Fruit fly (Drosophila melanogaster) whole organism, embryonic: ENCODE data around the gene Cdk5alpha.

Experiments
- Aef1 ChIP-seq: fragments of 200-800 bp; sonication (Bioruptor generic); IDR thresholded peaks from 3 replicates; pipeline ENCODE4 v1.3.6; 2022; ENCODE audit warnings: missing biosample characterization, missing genetic modification characterization
- Antp ChIP-seq: fragments of 200-800 bp; sonication (Bioruptor generic); optimal IDR thresholded peaks from 3 replicates; lab custom pipeline; 2016; ENCODE audit warnings: missing biosample characterization, missing genetic modification characterization
- Bdp1 ChIP-seq: fragments of 200-800 bp; sonication (Bioruptor generic); optimal IDR thresholded peaks from 3 replicates; lab custom pipeline; 2016; ENCODE audit warnings: missing biosample characterization, missing genetic modification characterization
- C15 ChIP-seq: fragments of 200-800 bp; sonication (Bioruptor generic); IDR thresholded peaks from 3 replicates; pipeline ENCODE4 v1.3.6; 2022; ENCODE audit warnings: missing biosample characterization, missing genetic modification characterization
- CG10267 ChIP-seq: fragments of 200-800 bp; sonication (Bioruptor generic); optimal IDR thresholded peaks from 2 replicates; lab custom pipeline; 2018; ENCODE audit warnings: missing biosample characterization, mild to moderate bottlenecking, missing genetic modification characterization, moderate library complexity
- CG11398 ChIP-seq: fragments of 200-800 bp; sonication (Bioruptor generic); optimal IDR thresholded peaks from 2 replicates; lab custom pipeline; 2016; ENCODE audit warnings: missing biosample characterization, missing genetic modification characterization
- CG12219 ChIP-seq: fragments of 200-800 bp; sonication (Bioruptor generic); optimal IDR thresholded peaks from 3 replicates; lab custom pipeline; 2018; ENCODE audit warnings: missing biosample characterization, mild to moderate bottlenecking, missing genetic modification characterization
- CG12299 ChIP-seq: fragments of 200-800 bp; sonication (Bioruptor generic); optimal IDR thresholded peaks from 2 replicates; lab custom pipeline; 2018; ENCODE audit warnings: missing biosample characterization, mild to moderate bottlenecking, missing genetic modification characterization
- CG12659 ChIP-seq: fragments of 200-800 bp; sonication (Bioruptor generic); optimal IDR thresholded peaks from 3 replicates; lab custom pipeline; 2017; ENCODE audit warnings: mild to moderate bottlenecking, missing biosample characterization, missing genetic modification reagents, missing genetic modification characterization
- CG13123 ChIP-seq: fragments of 200-800 bp; sonication (Bioruptor generic); optimal IDR thresholded peaks from 2 replicates; lab custom pipeline; 2016; ENCODE audit warnings: missing biosample characterization, missing genetic modification characterization
- CG15601 ChIP-seq: fragments of 200-800 bp; sonication (Bioruptor generic); optimal IDR thresholded peaks from 3 replicates; lab custom pipeline; 2019; ENCODE audit warnings: missing biosample characterization, mild to moderate bottlenecking, missing genetic modification characterization, moderate library complexity
- CG16863 ChIP-seq: fragments of 200-800 bp; sonication (Bioruptor generic); optimal IDR thresholded peaks from 3 replicates; lab custom pipeline; 2016; ENCODE audit warnings: missing biosample characterization, missing genetic modification characterization
- CG33213 ChIP-seq: fragments of 200-800 bp; sonication (Bioruptor generic); optimal IDR thresholded peaks from 3 replicates; lab custom pipeline; 2016; ENCODE audit warnings: missing biosample characterization, missing genetic modification characterization
- CG33557 ChIP-seq: fragments of 200-800 bp; sonication (Bioruptor generic); optimal IDR thresholded peaks from 2 replicates; lab custom pipeline; 2019; ENCODE audit warnings: missing biosample characterization, mild to moderate bottlenecking, missing genetic modification characterization, moderate library complexity
- CG3407 ChIP-seq: fragments of 200-800 bp; sonication (Bioruptor generic); optimal IDR thresholded peaks from 2 replicates; lab custom pipeline; 2018; ENCODE audit warnings: missing biosample characterization, mild to moderate bottlenecking, missing genetic modification characterization
- CG34376 ChIP-seq: fragments of 200-800 bp; sonication (Bioruptor generic); optimal IDR thresholded peaks from 2 replicates; lab custom pipeline; 2018; ENCODE audit warnings: missing biosample characterization, mild to moderate bottlenecking, missing genetic modification characterization
- CG42726 ChIP-seq: fragments of 200-800 bp; sonication (Bioruptor generic); IDR thresholded peaks from 2 replicates; pipeline ENCODE4 v1.3.6; 2022; ENCODE audit warnings: missing biosample characterization, missing genetic modification characterization; ENCODE audit not compliant: partially characterized antibody
- CG6791 ChIP-seq: fragments of 200-800 bp; sonication (Bioruptor generic); IDR thresholded peaks from 3 replicates; pipeline ENCODE4 v1.3.6; 2022; ENCODE audit warnings: missing biosample characterization, missing genetic modification characterization; ENCODE audit not compliant: partially characterized antibody
- CG7372 ChIP-seq: fragments of 200-800 bp; sonication (Bioruptor generic); IDR thresholded peaks from 2 replicates; pipeline ENCODE4 v1.3.6; 2022; ENCODE audit warnings: missing biosample characterization, missing genetic modification characterization
- CkIIα-i1 ChIP-seq: fragments of 200-800 bp; sonication (Bioruptor generic); IDR thresholded peaks from 2 replicates; pipeline ENCODE4 v1.3.6; 2022; ENCODE audit warnings: missing biosample characterization, missing genetic modification characterization
- Fer2 ChIP-seq: fragments of 200-800 bp; sonication (Bioruptor generic); optimal IDR thresholded peaks from 2 replicates; lab custom pipeline; 2018; ENCODE audit warnings: missing biosample characterization, mild to moderate bottlenecking, missing genetic modification characterization, moderate library complexity
- Fer3 ChIP-seq: fragments of 200-800 bp; sonication (Bioruptor generic); optimal IDR thresholded peaks from 2 replicates; lab custom pipeline; 2018; ENCODE audit warnings: missing biosample characterization, mild to moderate bottlenecking, missing genetic modification characterization, moderate library complexity
- Gsc ChIP-seq: fragments of 200-800 bp; sonication (Bioruptor generic); IDR thresholded peaks from 2 replicates; pipeline ENCODE4 v1.3.6; 2022; ENCODE audit warnings: missing biosample characterization, missing genetic modification characterization
- HLH3B ChIP-seq: fragments of 200-800 bp; sonication (Bioruptor generic); IDR thresholded peaks from 2 replicates; pipeline ENCODE4 v1.3.6; 2022; ENCODE audit warnings: missing biosample characterization, missing genetic modification characterization
- Hr51 ChIP-seq, 2 experiments: fragments of 200-800 bp; sonication (Bioruptor generic); optimal IDR thresholded peaks; 2 replicates in 1 of 2; 3 replicates in 1 of 2; lab custom pipeline; 2016 to 2018; ENCODE audit warnings: missing biosample characterization in 2 of 2, missing genetic modification characterization in 2 of 2, mild to moderate bottlenecking in 1 of 2, moderate library complexity in 1 of 2
- Lhr ChIP-seq: fragments of 200-800 bp; sonication (Bioruptor generic); optimal IDR thresholded peaks from 3 replicates; lab custom pipeline; 2017; ENCODE audit warnings: mild to moderate bottlenecking, missing biosample characterization, missing genetic modification reagents, missing genetic modification characterization
- Nf-YA ChIP-seq: fragments of 200-800 bp; sonication (Bioruptor generic); IDR thresholded peaks from 2 replicates; pipeline ENCODE4 v1.3.6; 2022; ENCODE audit warnings: missing biosample characterization, missing genetic modification characterization
- Ravus ChIP-seq: fragments of 200-800 bp; sonication (Bioruptor generic); IDR thresholded peaks from 2 replicates; pipeline ENCODE4 v1.3.6; 2022; ENCODE audit warnings: missing biosample characterization, missing genetic modification characterization
- Rfx ChIP-seq: fragments of 200-800 bp; sonication (Bioruptor generic); IDR thresholded peaks from 2 replicates; pipeline ENCODE4 v1.3.6; 2022; ENCODE audit warnings: missing biosample characterization, missing genetic modification characterization
- Sox100B ChIP-seq: fragments of 200-800 bp; sonication (Bioruptor generic); optimal IDR thresholded peaks from 3 replicates; lab custom pipeline; 2018; ENCODE audit warnings: missing biosample characterization, mild to moderate bottlenecking, missing genetic modification characterization
- Sry-δ ChIP-seq: fragments of 200-800 bp; sonication (Bioruptor generic); optimal IDR thresholded peaks from 2 replicates; lab custom pipeline; 2016; ENCODE audit warnings: missing biosample characterization, missing genetic modification characterization
- Xbp1 ChIP-seq: fragments of 200-800 bp; sonication (Bioruptor generic); optimal IDR thresholded peaks from 3 replicates; lab custom pipeline; 2016; ENCODE audit warnings: missing biosample characterization, mild to moderate bottlenecking, missing genetic modification characterization
- abd-A ChIP-seq: fragments of 200-800 bp; sonication (Bioruptor generic); optimal IDR thresholded peaks from 3 replicates; lab custom pipeline; 2019; ENCODE audit warnings: missing biosample characterization, mild to moderate bottlenecking, missing genetic modification characterization, moderate library complexity
- bigmax ChIP-seq: fragments of 200-800 bp; sonication (Bioruptor generic); optimal IDR thresholded peaks from 2 replicates; lab custom pipeline; 2018; ENCODE audit warnings: missing biosample characterization, mild to moderate bottlenecking, missing genetic modification characterization
- ci ChIP-seq: fragments of 200-800 bp; sonication (Bioruptor generic); IDR thresholded peaks from 3 replicates; pipeline ENCODE4 v1.3.6; 2022; ENCODE audit warnings: missing biosample characterization, missing genetic modification characterization
- fd3F ChIP-seq: fragments of 200-800 bp; sonication (Bioruptor generic); optimal IDR thresholded peaks from 2 replicates; lab custom pipeline; 2018; ENCODE audit warnings: missing biosample characterization, mild to moderate bottlenecking, missing genetic modification characterization, moderate library complexity
- gfzf ChIP-seq: fragments of 200-800 bp; sonication (Bioruptor generic); optimal IDR thresholded peaks from 2 replicates; lab custom pipeline; 2016; ENCODE audit warnings: missing biosample characterization, mild to moderate bottlenecking, missing genetic modification characterization, moderate library complexity
- gsb-n ChIP-seq: fragments of 200-800 bp; sonication (Bioruptor generic); optimal IDR thresholded peaks from 3 replicates; lab custom pipeline; 2018; ENCODE audit warnings: missing biosample characterization, mild to moderate bottlenecking, missing genetic modification characterization
- gt ChIP-seq: fragments of 200-800 bp; sonication (Bioruptor generic); IDR thresholded peaks from 2 replicates; pipeline ENCODE4 v1.3.6; 2022; ENCODE audit warnings: missing biosample characterization, missing genetic modification characterization
- hbn ChIP-seq: fragments of 200-800 bp; sonication (Bioruptor generic); IDR thresholded peaks from 2 replicates; pipeline ENCODE4 v1.3.6; 2022; ENCODE audit warnings: missing biosample characterization, missing genetic modification characterization; ENCODE audit not compliant: partially characterized antibody
- jumu ChIP-seq: fragments of 200-800 bp; sonication (Bioruptor generic); optimal IDR thresholded peaks from 3 replicates; lab custom pipeline; 2016; ENCODE audit warnings: missing biosample characterization, missing genetic modification characterization
- kay ChIP-seq: fragments of 200-800 bp; sonication (Bioruptor generic); optimal IDR thresholded peaks from 2 replicates; lab custom pipeline; 2016; ENCODE audit warnings: missing biosample characterization, missing genetic modification characterization
- maf-S ChIP-seq: fragments of 200-800 bp; sonication (Bioruptor generic); optimal IDR thresholded peaks from 2 replicates; lab custom pipeline; 2016; ENCODE audit warnings: missing biosample characterization, missing genetic modification characterization
- mld ChIP-seq: fragments of 200-800 bp; sonication (Bioruptor generic); IDR thresholded peaks from 3 replicates; pipeline ENCODE4 v1.3.6; 2022; ENCODE audit warnings: missing biosample characterization, missing genetic modification characterization; ENCODE audit not compliant: partially characterized antibody
- pb ChIP-seq: fragments of 200-800 bp; sonication (Bioruptor generic); optimal IDR thresholded peaks from 3 replicates; lab custom pipeline; 2016; ENCODE audit warnings: missing biosample characterization, missing genetic modification characterization
- peb ChIP-seq: fragments of 200-800 bp; sonication (Bioruptor generic); IDR thresholded peaks from 2 replicates; pipeline ENCODE4 v1.3.6; 2022; ENCODE audit warnings: missing biosample characterization, missing genetic modification characterization
- row ChIP-seq: fragments of 200-800 bp; sonication (Bioruptor generic); IDR thresholded peaks from 3 replicates; pipeline ENCODE4 v1.3.6; 2022; ENCODE audit warnings: missing biosample characterization, missing genetic modification characterization
- sna ChIP-seq: fragments of 200-800 bp; sonication (Bioruptor generic); IDR thresholded peaks from 2 replicates; pipeline ENCODE4 v1.3.6; 2022; ENCODE audit warnings: missing biosample characterization, missing genetic modification characterization; ENCODE audit not compliant: partially characterized antibody
- tna ChIP-seq: fragments of 200-800 bp; sonication (Bioruptor generic); IDR thresholded peaks from 2 replicates; pipeline ENCODE4 v1.3.6; 2022; ENCODE audit warnings: missing biosample characterization, missing genetic modification characterization; ENCODE audit not compliant: partially characterized antibody
- vvl ChIP-seq: fragments of 200-800 bp; sonication (Bioruptor generic); IDR thresholded peaks from 2 replicates; pipeline ENCODE4 v1.3.6; 2022; ENCODE audit warnings: missing biosample characterization, missing genetic modification characterization
- wor ChIP-seq: fragments of 200-800 bp; sonication (Bioruptor generic); IDR thresholded peaks from 2 replicates; pipeline ENCODE4 v1.3.6; 2022; ENCODE audit warnings: missing biosample characterization, missing genetic modification characterization

Cdk5alpha gene

dm6 chr2L:10341405-10341804, 30.6 kb upstream of the Cdk5alpha start, which contains the start of gene CG31715 (continued):
- no peak; the same call in 1 of the 2 replicates for TF ChIP-seq tna (GFP tag; lab: Robert Waterston, UW)
- no peak for TF ChIP-seq CG12219
- TF ChIP-seq CG33557 (GFP tag; lab: Kevin White, UChicago), result no peak
- TF ChIP-seq CkIIα-i1 (GFP tag; lab: Robert Waterston, UW), result no peak
- TF ChIP-seq CG10267 (tag; lab: Kevin White, UChicago), result peak; percentile 14
- no peak for TF ChIP-seq pb (GFP tag; lab: Kevin White, UChicago)
- no peak for TF ChIP-seq CG16863
- TF ChIP-seq fd3F (GFP tag; lab: Kevin White, UChicago), result no peak
- TF ChIP-seq Bdp1 (GFP tag; lab: Kevin White, UChicago), result no peak
- TF ChIP-seq row, result peak; percentile 81
- no peak for TF ChIP-seq Antp (GFP tag; lab: Kevin White, UChicago)
- no peak for TF ChIP-seq mld (GFP tag; lab: Robert Waterston, UW)
- no peak for TF ChIP-seq CG42726 (GFP tag; lab: Robert Waterston, UW)
- peak; percentile 48; the same call in 1 of the 2 replicates for TF ChIP-seq vvl (GFP tag; lab: Robert Waterston, UW)
- TF ChIP-seq HLH3B (GFP tag; lab: Robert Waterston, UW), result no peak
- no peak for TF ChIP-seq Nf-YA (GFP tag; lab: Robert Waterston, UW)
- TF ChIP-seq CG12299 (tag; lab: Kevin White, UChicago), result no peak
- TF ChIP-seq peb (GFP tag; lab: Robert Waterston, UW), result no peak
- TF ChIP-seq gfzf (GFP tag; lab: Kevin White, UChicago), result peak; percentile 34
- peak in 1 of 2 experiments; percentile 18 for TF ChIP-seq Hr51 (GFP tag; optimal IDR thresholded peaks at IDR 0.05; lab: Kevin White, UChicago)
- TF ChIP-seq CG3407, result no peak
- no peak for TF ChIP-seq CG33213
- TF ChIP-seq jumu (GFP tag; lab: Kevin White, UChicago), result no peak
- TF ChIP-seq Sox100B, result peak; percentile 18
- TF ChIP-seq Sry-δ (GFP tag; lab: Kevin White, UChicago), result peak; percentile 73
- no peak for TF ChIP-seq maf-S (GFP tag; lab: Kevin White, UChicago)
- TF ChIP-seq wor, result no peak
- no peak for TF ChIP-seq CG7372
- TF ChIP-seq gt (GFP tag; lab: Robert Waterston, UW), result no peak
- no peak for TF ChIP-seq Aef1 (GFP tag; lab: Robert Waterston, UW)
- peak; percentile 20 for TF ChIP-seq Xbp1
- no peak for TF ChIP-seq CG13123 (GFP tag; lab: Kevin White, UChicago)
- TF ChIP-seq gsb-n (tag; lab: Kevin White, UChicago), result peak; percentile 18
- no peak for TF ChIP-seq CG11398 (GFP tag; lab: Kevin White, UChicago)
- TF ChIP-seq C15, result no peak
- no peak for TF ChIP-seq CG6791
- no peak for TF ChIP-seq Lhr (GFP tag; lab: Kevin White, UChicago)
- TF ChIP-seq CG34376 (GFP tag; lab: Kevin White, UChicago), result peak; percentile 5
- TF ChIP-seq sna (GFP tag; lab: Robert Waterston, UW), result no peak
- no peak for TF ChIP-seq bigmax (GFP tag; lab: Kevin White, UChicago)
- no peak for TF ChIP-seq kay
- no peak for TF ChIP-seq Gsc (GFP tag; lab: Robert Waterston, UW)
- TF ChIP-seq CG12659 (GFP tag; lab: Kevin White, UChicago), result peak; percentile 23
- TF ChIP-seq hbn (GFP tag; lab: Robert Waterston, UW), result peak; percentile 42; the same call in 1 of the 2 replicates
- no peak for TF ChIP-seq abd-A (tag; lab: Kevin White, UChicago)
- TF ChIP-seq Fer3 (tag; lab: Kevin White, UChicago), result no peak
- no peak for TF ChIP-seq Ravus
- no peak for TF ChIP-seq Fer2 (tag; lab: Kevin White, UChicago)
- TF ChIP-seq CG15601 (tag; lab: Kevin White, UChicago), result no peak
- no peak for TF ChIP-seq ci (GFP tag; lab: Robert Waterston, UW)
- TF ChIP-seq Rfx (GFP tag; lab: Robert Waterston, UW), result no peak
